Worm (Caenorhabditis elegans): ENCODE measurements around the gene pal-1.

Gene pal-1

ce11 chrIII:4762846-4763245 lies 46.5 kb downstream of the pal-1 start:
- TF ChIP-seq ceh-62 (tag; optimal IDR thresholded peaks at IDR 0.05) (no peak), set-16 (GFP tag; IDR thresholded peaks at IDR 0.05) (peak; percentile 78)

ce11 chrIII:4756983-4757382 lies 52.4 kb downstream of the pal-1 start, which contains the start of gene fbxl-2:
TSS of gene fbxl-2 (plus strand) at chrIII:4757260.
- TF ChIP-seq ces-1 (GFP tag; optimal IDR thresholded peaks at IDR 0.05) (no peak), snpc-4 (tag; optimal IDR thresholded peaks at IDR 0.05) (no peak), nhr-42 (GFP tag; IDR thresholded peaks at IDR 0.05) (peak; percentile 93), spr-1 (tag; optimal IDR thresholded peaks at IDR 0.05) (peak; percentile 87), nhr-76 (tag; optimal IDR thresholded peaks at IDR 0.05) (no peak), daf-12 (tag; optimal IDR thresholded peaks at IDR 0.05) (no peak), lin-13 (GFP tag; optimal IDR thresholded peaks at IDR 0.05) (peak; percentile 94), F26F4.8 (GFP tag; conservative IDR thresholded peaks at IDR 0.05) (no peak), ceh-32 (tag; optimal IDR thresholded peaks at IDR 0.05; ENCODE audit: poor library complexity) (peak; percentile 44), zag-1 (tag; optimal IDR thresholded peaks at IDR 0.05) (no peak), Y75B8A.6 (GFP tag; IDR thresholded peaks at IDR 0.05) (peak; percentile 89), lin-1 (GFP tag; IDR thresholded peaks at IDR 0.05) (peak; percentile 87), Y48G9A.11 (GFP tag; IDR thresholded peaks at IDR 0.05) (peak; percentile 73), lsy-2 (tag; optimal IDR thresholded peaks at IDR 0.05) (peak; percentile 85 to 97), fkh-10 (GFP tag; optimal IDR thresholded peaks at IDR 0.05) (peak; percentile 96), ctbp-1 (GFP tag; IDR thresholded peaks at IDR 0.05) (peak; percentile 85), spr-3 (GFP tag; optimal IDR thresholded peaks at IDR 0.05) (peak; percentile 75), dmd-9 (GFP tag; IDR thresholded peaks at IDR 0.05) (peak; percentile 87), nhr-25 (tag; optimal IDR thresholded peaks at IDR 0.05; ENCODE audit: borderline replicate concordance, insufficient read depth) (peak; percentile 68), nhr-48 (tag; optimal IDR thresholded peaks at IDR 0.05) (peak; percentile 70), egl-27 (tag; optimal IDR thresholded peaks at IDR 0.05) (no peak), daf-8 (GFP tag; IDR thresholded peaks at IDR 0.05) (no peak), madf-5 (GFP tag; IDR thresholded peaks at IDR 0.05) (peak in 1 of 2 experiments; percentile 73; a peak in 1 of 4 replicates), nhr-111 (GFP tag; optimal IDR thresholded peaks at IDR 0.05) (peak; percentile 55), php-3 (GFP tag; IDR thresholded peaks at IDR 0.05) (peak; percentile 73), nhr-77 (tag; optimal IDR thresholded peaks at IDR 0.05) (peak; percentile 94), F10B5.3 (tag; optimal IDR thresholded peaks at IDR 0.05) (peak; percentile 83), nhr-11 (tag; optimal IDR thresholded peaks at IDR 0.05) (peak; percentile 90), lin-15B (tag; optimal IDR thresholded peaks at IDR 0.05) (peak; percentile 79), ceh-82 (tag; optimal IDR thresholded peaks at IDR 0.05) (no peak), nhr-102 (tag; optimal IDR thresholded peaks at IDR 0.05) (peak; percentile 96), dmd-6 (GFP tag; IDR thresholded peaks at IDR 0.05) (peak; percentile 91), dve-1 (tag; optimal IDR thresholded peaks at IDR 0.05; ENCODE audit: insufficient read depth) (peak; percentile 95), arid-1 (GFP tag; conservative IDR thresholded peaks at IDR 0.05) (peak; percentile 88), tra-1 (GFP tag; IDR thresholded peaks at IDR 0.05) (peak; percentile 84), nhr-6 (tag; optimal IDR thresholded peaks at IDR 0.05) (peak; percentile 92), nhr-10 (tag; optimal IDR thresholded peaks at IDR 0.05) (no peak), Y105C5A.15 (GFP tag; IDR thresholded peaks at IDR 0.05) (peak; percentile 75; the same call in 1 of the 2 replicates), ZK337.2 (GFP tag; IDR thresholded peaks at IDR 0.05) (0 out of 2 replicates have a peak, but pooled peaks have one; percentile 56), F44E2.7 (GFP tag; IDR thresholded peaks at IDR 0.05) (no peak), zip-2 (tag; optimal IDR thresholded peaks at IDR 0.05) (peak; percentile 28), aha-1 (tag) (peak; percentile 93), ceh-44 (GFP tag; IDR thresholded peaks at IDR 0.05) (0 out of 2 replicates have a peak, but pooled peaks have one; percentile 6), jun-1 (tag; optimal IDR thresholded peaks at IDR 0.05) (peak; percentile 65), mxl-2 (GFP tag; conservative IDR thresholded peaks at IDR 0.05) (0 out of 2 replicates have a peak, but pooled peaks have one; percentile 57), mdt-29 (GFP tag; IDR thresholded peaks at IDR 0.05) (peak; percentile 77), lin-38 (GFP tag; IDR thresholded peaks at IDR 0.05) (peak; percentile 94), ceh-28 (tag; optimal IDR thresholded peaks at IDR 0.05) (peak; percentile 6)
